Fruit fly (Drosophila melanogaster): Measurements from ENCODE around the gene CG33307.

dm6 chr2L:13820176-13820575 lies 21.1 kb downstream of the CG33307 start:
- no peak for TF ChIP-seq ttk (optimal IDR thresholded peaks at IDR 0.05)
- TF ChIP-seq Myc (optimal IDR thresholded peaks at IDR 0.05), result no peak
